Fruit fly (Drosophila melanogaster): ENCODE results near the gene CG34164.

The CG34164 gene

dm6 chr2L:12045941-12046855 is 9.9 kb upstream of the CG34164 start, which contains the start of gene CG6770 (continued):
- TF ChIP-seq CG16813 (GFP tag; IDR thresholded peaks at IDR 0.05; ENCODE audit: partially characterized antibody) (no peak), aop (GFP tag; IDR thresholded peaks at IDR 0.05) (no peak), CG1233 (GFP tag; optimal IDR thresholded peaks at IDR 0.05) (peak; percentile 43), chn (GFP tag; optimal IDR thresholded peaks at IDR 0.05) (peak; percentile 47), ATbp (GFP tag; optimal IDR thresholded peaks at IDR 0.05) (peak; percentile 79), CG1792 (GFP tag; optimal IDR thresholded peaks at IDR 0.05) (peak; percentile 4), CG4360 (GFP tag; IDR thresholded peaks at IDR 0.05) (no peak; the same call in none of the 2 replicates), da (GFP tag; optimal IDR thresholded peaks at IDR 0.05) (no peak), trh (GFP tag; optimal IDR thresholded peaks at IDR 0.05) (peak; percentile 43), Blimp-1 (GFP tag; optimal IDR thresholded peaks at IDR 0.05) (peak; percentile 57), cwo (GFP tag; optimal IDR thresholded peaks at IDR 0.05) (peak; percentile 86), tin (GFP tag; optimal IDR thresholded peaks at IDR 0.05) (peak; percentile 48), CG5180 (GFP tag; optimal IDR thresholded peaks at IDR 0.05) (peak; percentile 64), Poxn (GFP tag; IDR thresholded peaks at IDR 0.05) (0 out of 2 replicates have a peak, but pooled peaks have one; percentile 40), fd64A (GFP tag; optimal IDR thresholded peaks at IDR 0.05) (no peak), CrebB (tag; optimal IDR thresholded peaks at IDR 0.05) (peak; percentile 35), CG11696 (GFP tag; IDR thresholded peaks at IDR 0.05) (peak; percentile 71), Asciz (GFP tag; optimal IDR thresholded peaks at IDR 0.05) (peak; percentile 65), knrl (GFP tag; IDR thresholded peaks at IDR 0.05; ENCODE audit: partially characterized antibody) (no peak), row (GFP tag; IDR thresholded peaks at IDR 0.05) (peak; percentile 94), her (GFP tag; optimal IDR thresholded peaks at IDR 0.05) (peak; percentile 64), Awh (GFP tag; IDR thresholded peaks at IDR 0.05) (peak; percentile 79), sob (GFP tag; IDR thresholded peaks at IDR 0.05) (peak; percentile 88), YL-1 (GFP tag; optimal IDR thresholded peaks at IDR 0.05) (peak; percentile 69), GATAe (GFP tag; conservative IDR thresholded peaks at IDR 0.05) (no peak), crol (GFP tag; IDR thresholded peaks at IDR 0.05) (peak; percentile 22; the same call in 1 of the 2 replicates), CG7963 (GFP tag; IDR thresholded peaks at IDR 0.05; ENCODE audit: partially characterized antibody) (peak; percentile 35; the same call in 1 of the 3 replicates), Ets97D (GFP tag; optimal IDR thresholded peaks at IDR 0.05) (peak; percentile 9), bigmax (GFP tag; optimal IDR thresholded peaks at IDR 0.05) (peak; percentile 58), pfk (GFP tag; optimal IDR thresholded peaks at IDR 0.05) (peak; percentile 54), prd (optimal IDR thresholded peaks at IDR 0.05) (no peak), prd (GFP tag; IDR thresholded peaks at IDR 0.05) (peak; percentile 93), CG32532 (GFP tag; IDR thresholded peaks at IDR 0.05) (peak; percentile 92), onecut (GFP tag; IDR thresholded peaks at IDR 0.05) (peak; percentile 70), klu (GFP tag; IDR thresholded peaks at IDR 0.05) (peak; percentile 68), Nf-YC (tag; optimal IDR thresholded peaks at IDR 0.05) (peak; percentile 72), peb (GFP tag; IDR thresholded peaks at IDR 0.05) (peak; percentile 70), CG2889 (GFP tag; IDR thresholded peaks at IDR 0.05) (peak; percentile 70), CG4854 (GFP tag; optimal IDR thresholded peaks at IDR 0.05) (peak; percentile 30), Bgb (GFP tag; IDR thresholded peaks at IDR 0.05; ENCODE audit: partially characterized antibody) (peak; percentile 68; the same call in 1 of the 2 replicates), dati (GFP tag; IDR thresholded peaks at IDR 0.05) (0 out of 2 replicates have a peak, but pooled peaks have one; percentile 29), CG13624 (GFP tag; optimal IDR thresholded peaks at IDR 0.05) (peak; percentile 92), CG14860 (GFP tag; IDR thresholded peaks at IDR 0.05; ENCODE audit: partially characterized antibody) (no peak), cas (GFP tag; IDR thresholded peaks at IDR 0.05) (peak; percentile 60), CG11560 (tag; IDR thresholded peaks at IDR 0.05) (no peak; the same call in 2 of the 3 replicates), CG9817 (tag; optimal IDR thresholded peaks at IDR 0.05) (peak; percentile 73), ERR (GFP tag; optimal IDR thresholded peaks at IDR 0.05) (peak; percentile 26), grn (GFP tag; optimal IDR thresholded peaks at IDR 0.05) (no peak)
